Worm (Caenorhabditis elegans) whole organism, L2 larva: ENCODE results near the gene clec-140.
"Not testable (repeated sequence)": the region's sequence is repeated elsewhere in the genome, so short reads cannot be mapped to it uniquely, and the experiment has no call there.

Source experiments
- C34F6.9 ChIP-seq: fragments of 150-350 bp; optimal IDR thresholded peaks from 2 replicates; lab custom pipeline; 2014; ENCODE audit warnings: missing biosample characterization, missing genetic modification characterization
- F13H6.1 ChIP-seq: sonication (generic microtip); optimal IDR thresholded peaks from 2 replicates; lab custom pipeline; 2016; ENCODE audit warnings: missing genetic modification characterization, missing compliant biosample characterization
- Y55F3AM.14 ChIP-seq: fragments of 200-800 bp; sonication (Bioruptor generic); optimal IDR thresholded peaks from 2 replicates; lab custom pipeline; 2018; ENCODE audit warnings: mild to moderate bottlenecking, missing genetic modification characterization, missing compliant biosample characterization
- ZK546.5 ChIP-seq: sonication (generic microtip); optimal IDR thresholded peaks from 2 replicates; lab custom pipeline; 2017; ENCODE audit warnings: missing biosample characterization, missing genetic modification characterization
- aly-2 ChIP-seq: fragments of 150-350 bp; optimal IDR thresholded peaks from 2 replicates; lab custom pipeline; 2014; ENCODE audit warnings: missing biosample characterization, missing genetic modification characterization
- ama-1 ChIP-seq: fragments of 150-350 bp; optimal IDR thresholded peaks from 2 replicates; lab custom pipeline; 2018; ENCODE audit warnings: inconsistent platforms
- ceh-16 ChIP-seq: fragments of 150-350 bp; optimal IDR thresholded peaks from 2 replicates; lab custom pipeline; 2014; ENCODE audit warnings: missing biosample characterization, missing genetic modification characterization
- ceh-82 ChIP-seq: fragments of 150-350 bp; optimal IDR thresholded peaks from 2 replicates; lab custom pipeline; 2014; ENCODE audit warnings: missing biosample characterization, missing genetic modification characterization
- crh-2 ChIP-seq: sonication (generic microtip); optimal IDR thresholded peaks from 2 replicates; lab custom pipeline; 2017; ENCODE audit warnings: missing biosample characterization, missing genetic modification characterization
- dmd-4 ChIP-seq: sonication (generic microtip); optimal IDR thresholded peaks from 2 replicates; lab custom pipeline; 2017; ENCODE audit warnings: missing biosample characterization, missing genetic modification characterization
- egl-27 ChIP-seq: sonication (generic microtip); optimal IDR thresholded peaks from 3 replicates; lab custom pipeline; 2017; ENCODE audit warnings: missing biosample characterization, missing genetic modification reagents, missing genetic modification characterization
- elt-1 ChIP-seq: fragments of 150-350 bp; optimal IDR thresholded peaks from 2 replicates; lab custom pipeline; 2014; ENCODE audit warnings: missing biosample characterization, missing genetic modification characterization
- elt-3 ChIP-seq: sonication (generic microtip); optimal IDR thresholded peaks from 2 replicates; lab custom pipeline; 2017; ENCODE audit warnings: missing biosample characterization, missing genetic modification characterization
- fos-1 ChIP-seq: fragments of 150-350 bp; optimal IDR thresholded peaks from 2 replicates; lab custom pipeline; 2014; ENCODE audit warnings: missing biosample characterization, missing genetic modification characterization
- gmeb-1 ChIP-seq: fragments of 150-350 bp; optimal IDR thresholded peaks from 2 replicates; lab custom pipeline; 2014; ENCODE audit warnings: missing biosample characterization, missing genetic modification characterization
- lin-11 ChIP-seq: fragments of 150-350 bp; sonication (generic microtip); optimal IDR thresholded peaks from 2 replicates; lab custom pipeline; 2014; ENCODE audit warnings: missing biosample characterization, missing genetic modification characterization, inconsistent platforms, mixed read lengths
- lin-13 ChIP-seq: fragments of 150-350 bp; optimal IDR thresholded peaks from 2 replicates; lab custom pipeline; 2014; ENCODE audit warnings: missing biosample characterization, missing genetic modification reagents, missing genetic modification characterization
- lin-39 ChIP-seq: fragments of 150-350 bp; optimal IDR thresholded peaks from 2 replicates; lab custom pipeline; 2014; ENCODE audit warnings: missing biosample characterization, missing genetic modification reagents, missing genetic modification characterization
- lsy-2 ChIP-seq, 2 experiments: fragments of 150-350 bp in 1 of 2; sonication (generic microtip) in 1 of 2; optimal IDR thresholded peaks; 2 replicates each; lab custom pipeline; 2014 to 2017; ENCODE audit warnings: missing biosample characterization in 2 of 2, missing genetic modification characterization in 2 of 2
- mdl-1 ChIP-seq, 2 experiments: fragments of 150-350 bp in 1 of 2; sonication (generic microtip) in 1 of 2; optimal IDR thresholded peaks; 2 replicates each; lab custom pipeline; 2017; ENCODE audit warnings: missing biosample characterization in 2 of 2, missing genetic modification characterization in 2 of 2
- nhr-10 ChIP-seq: sonication (generic microtip); optimal IDR thresholded peaks from 2 replicates; lab custom pipeline; 2017; ENCODE audit warnings: missing biosample characterization, missing genetic modification characterization
- nhr-129 ChIP-seq: fragments of 150-350 bp; optimal IDR thresholded peaks from 2 replicates; lab custom pipeline; 2014; ENCODE audit warnings: missing biosample characterization, missing genetic modification characterization
- nhr-21 ChIP-seq: fragments of 150-350 bp; optimal IDR thresholded peaks from 2 replicates; lab custom pipeline; 2014; ENCODE audit warnings: missing biosample characterization, missing genetic modification characterization
- nhr-237 ChIP-seq: fragments of 150-350 bp; optimal IDR thresholded peaks from 2 replicates; lab custom pipeline; 2014; ENCODE audit warnings: missing biosample characterization, missing genetic modification characterization
- nhr-25 ChIP-seq: fragments of 150-350 bp; sonication (generic microtip); optimal IDR thresholded peaks from 3 replicates; lab custom pipeline; 2014; ENCODE audit warnings: missing biosample characterization, missing genetic modification characterization
- nhr-6 ChIP-seq: fragments of 150-350 bp; optimal IDR thresholded peaks from 2 replicates; lab custom pipeline; 2014; ENCODE audit warnings: missing biosample characterization, missing genetic modification characterization
- nhr-77 ChIP-seq: fragments of 150-350 bp; optimal IDR thresholded peaks from 2 replicates; lab custom pipeline; 2014; ENCODE audit warnings: missing biosample characterization, missing genetic modification characterization
- sem-4 ChIP-seq: fragments of 150-350 bp; optimal IDR thresholded peaks from 2 replicates; lab custom pipeline; 2014; ENCODE audit warnings: missing biosample characterization, missing genetic modification reagents, missing genetic modification characterization
- skn-1 ChIP-seq: sonication (generic microtip); optimal IDR thresholded peaks from 2 replicates; lab custom pipeline; 2017; ENCODE audit warnings: missing biosample characterization, missing genetic modification characterization
- sma-3 ChIP-seq: sonication (generic microtip); optimal IDR thresholded peaks from 2 replicates; lab custom pipeline; 2016; ENCODE audit warnings: missing genetic modification reagents, missing genetic modification characterization, missing compliant biosample characterization
- sma-9 ChIP-seq, 2 experiments: fragments of 150-350 bp in 1 of 2; sonication (generic microtip) in 1 of 2; optimal IDR thresholded peaks; 2 replicates each; lab custom pipeline; 2014 to 2016; ENCODE audit warnings: missing genetic modification characterization in 2 of 2, mild to moderate bottlenecking in 1 of 2, missing biosample characterization in 1 of 2, missing compliant biosample characterization in 1 of 2, missing genetic modification reagents in 1 of 2, moderate library complexity in 1 of 2
- snpc-4 ChIP-seq: fragments of 150-350 bp; optimal IDR thresholded peaks from 2 replicates; lab custom pipeline; 2014; ENCODE audit warnings: missing biosample characterization, missing genetic modification characterization
- unc-55 ChIP-seq: fragments of 150-350 bp; sonication (generic microtip); optimal IDR thresholded peaks from 3 replicates; lab custom pipeline; 2014; ENCODE audit warnings: missing biosample characterization, missing genetic modification reagents, missing genetic modification characterization
- zag-1 ChIP-seq: fragments of 150-350 bp; optimal IDR thresholded peaks from 2 replicates; lab custom pipeline; 2014; ENCODE audit warnings: missing biosample characterization, missing genetic modification characterization
- ztf-1 ChIP-seq: fragments of 200-800 bp; sonication (Bioruptor generic); conservative IDR thresholded peaks from 2 replicates; pipeline ENCODE4 v1.3.6; 2022; ENCODE audit warnings: missing genetic modification characterization, missing compliant biosample characterization
- ztf-11 ChIP-seq: sonication (generic microtip); optimal IDR thresholded peaks from 2 replicates; lab custom pipeline; 2017; ENCODE audit warnings: missing biosample characterization, missing genetic modification characterization

Gene clec-140

ce11 chrII:4701482-4702119 is 28.7 kb downstream of the clec-140 start, which contains the start of gene unc-85:
Gene unc-85 (plus strand): TSS chrII:4702069.
- peak; percentile 22 for TF ChIP-seq sma-9 (GFP tag; optimal IDR thresholded peaks at IDR 0.05; lab: Kevin White, UChicago)
- not testable (repeated sequence) for TF ChIP-seq sma-9 (tag; optimal IDR thresholded peaks at IDR 0.05; lab: Kevin White, UChicago)
- TF ChIP-seq nhr-25 (tag; lab: Kevin White, UChicago), result peak; percentile 69
- TF ChIP-seq lin-11 (tag; lab: Kevin White, UChicago), result peak; percentile 23
- peak; percentile 66 to 89 for TF ChIP-seq lsy-2 (tag; optimal IDR thresholded peaks at IDR 0.05; lab: Kevin White, UChicago)
- peak; percentile 78 for TF ChIP-seq sma-3 (GFP tag; lab: Kevin White, UChicago)
- peak; percentile 65 for TF ChIP-seq lin-13 (GFP tag; lab: Kevin White, UChicago)
- peak; percentile 71 for TF ChIP-seq nhr-129 (tag; lab: Kevin White, UChicago)
- TF ChIP-seq C34F6.9 (tag; lab: Kevin White, UChicago), result peak; percentile 62
- TF ChIP-seq F13H6.1 (tag; lab: Kevin White, UChicago), result peak; percentile 80
- TF ChIP-seq unc-55 (GFP tag; lab: Kevin White, UChicago), result peak; percentile 69
- peak; percentile 22 for TF ChIP-seq nhr-6 (tag; lab: Kevin White, UChicago)
- TF ChIP-seq crh-2, result peak; percentile 73
- TF ChIP-seq gmeb-1, result peak; percentile 58
- TF ChIP-seq nhr-21 (tag; lab: Kevin White, UChicago), result peak; percentile 17
- TF ChIP-seq mdl-1 (tag; optimal IDR thresholded peaks at IDR 0.05; lab: Kevin White, UChicago), result peak in 1 of 2 experiments; percentile 44

DNA sequence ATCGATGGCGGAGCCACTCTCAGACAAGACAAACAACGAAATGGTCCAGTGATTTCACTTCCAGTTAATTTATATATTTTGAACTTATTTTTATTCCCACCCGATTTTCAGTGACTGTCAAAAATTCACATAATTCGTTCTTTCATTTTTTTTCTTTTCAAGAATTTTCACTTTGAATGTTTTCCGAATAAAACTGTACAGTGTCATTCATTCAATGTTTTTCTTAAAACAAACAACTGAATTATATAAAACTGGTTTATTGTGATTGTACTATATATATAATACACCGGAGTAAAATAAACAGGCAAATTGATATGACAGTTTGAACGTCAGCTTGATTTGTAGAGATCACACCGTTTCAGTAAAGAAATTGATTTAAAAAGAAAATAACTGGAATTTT is 30.2 kb downstream of the clec-140 start:
- TF ChIP-seq ceh-16 (tag; lab: Kevin White, UChicago), result no peak
- TF ChIP-seq ztf-1 (GFP tag; lab: Robert Waterston, UW), result no peak
- no peak for TF ChIP-seq sem-4 (tag; lab: Kevin White, UChicago)
- TF ChIP-seq zag-1 (tag; lab: Kevin White, UChicago), result no peak
- no peak for TF ChIP-seq aly-2 (tag; lab: Kevin White, UChicago)
- no peak for TF ChIP-seq unc-55 (GFP tag; lab: Kevin White, UChicago)
- no peak for TF ChIP-seq elt-1 (tag; lab: Kevin White, UChicago)
- TF ChIP-seq nhr-10 (tag; lab: Kevin White, UChicago), result no peak
- no peak for TF ChIP-seq mdl-1 (tag; optimal IDR thresholded peaks at IDR 0.05; lab: Kevin White, UChicago)

DNA sequence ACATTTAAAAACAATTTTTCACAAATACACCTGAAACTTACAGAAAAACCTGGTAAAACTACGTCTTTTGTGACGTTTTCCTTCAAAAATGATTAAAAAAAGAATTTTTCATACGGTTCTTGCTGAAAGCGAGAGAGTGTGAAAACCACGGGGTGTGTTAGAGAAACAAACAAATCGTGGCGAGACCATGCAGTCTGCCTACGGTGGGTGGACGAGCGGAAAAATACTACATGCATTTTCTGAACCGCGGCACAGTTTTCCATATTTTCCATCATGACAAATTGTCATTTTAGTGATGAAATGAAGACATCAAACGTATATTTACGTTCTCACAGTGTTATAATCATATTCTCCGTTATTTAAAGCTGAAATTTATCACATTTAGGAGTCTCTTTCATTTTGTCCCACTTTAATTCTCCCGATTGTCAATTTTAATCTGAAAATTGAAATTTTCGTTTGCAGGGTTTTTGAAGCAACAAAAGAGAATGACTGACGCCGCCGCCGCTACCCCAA is 33.6 kb downstream of the clec-140 start, which contains the start of the genes F10G7.9 and tsn-1:
TSS of gene F10G7.9 (minus strand) at position 127 of the 513 bp plus-strand sequence.
TSS of gene tsn-1 (plus strand) at position 463 of the 513 bp plus-strand sequence.
- TF ChIP-seq lsy-2 (tag; optimal IDR thresholded peaks at IDR 0.05; lab: Kevin White, UChicago), result peak; percentile 86 to 97
- TF ChIP-seq nhr-10 (tag; lab: Kevin White, UChicago), result no peak
- no peak for TF ChIP-seq ztf-1 (GFP tag; lab: Robert Waterston, UW)
- TF ChIP-seq ztf-11 (tag; lab: Kevin White, UChicago), result no peak
- TF ChIP-seq zag-1 (tag; lab: Kevin White, UChicago), result no peak
- TF ChIP-seq snpc-4 (tag; lab: Kevin White, UChicago), result no peak
- peak; percentile 47 for TF ChIP-seq sma-3 (GFP tag; lab: Kevin White, UChicago)
- peak; percentile 25 for TF ChIP-seq ama-1 (lab: Kevin White, UChicago)
- peak; percentile 23 for TF ChIP-seq egl-27 (tag; lab: Kevin White, UChicago)
- peak; percentile 41 for TF ChIP-seq nhr-25 (tag; lab: Kevin White, UChicago)
- peak; percentile 29 for TF ChIP-seq nhr-129 (tag; lab: Kevin White, UChicago)
- TF ChIP-seq crh-2, result peak; percentile 52
- peak; percentile 45 for TF ChIP-seq lin-11 (tag; lab: Kevin White, UChicago)
- no peak for TF ChIP-seq ceh-82 (tag; lab: Kevin White, UChicago)
- TF ChIP-seq dmd-4, result no peak
- TF ChIP-seq elt-3, result no peak
- no peak for TF ChIP-seq skn-1
- peak; percentile 35 for TF ChIP-seq F13H6.1 (tag; lab: Kevin White, UChicago)
- no peak for TF ChIP-seq aly-2 (tag; lab: Kevin White, UChicago)
- TF ChIP-seq lin-13 (GFP tag; lab: Kevin White, UChicago), result no peak
- peak; percentile 82 for TF ChIP-seq C34F6.9 (tag; lab: Kevin White, UChicago)
- peak; percentile 7 for TF ChIP-seq nhr-21 (tag; lab: Kevin White, UChicago)
- TF ChIP-seq sma-9 (GFP tag; optimal IDR thresholded peaks at IDR 0.05; lab: Kevin White, UChicago), result peak; percentile 22
- TF ChIP-seq sma-9 (tag; optimal IDR thresholded peaks at IDR 0.05; lab: Kevin White, UChicago), result no peak
- peak; percentile 67 for TF ChIP-seq unc-55 (GFP tag; lab: Kevin White, UChicago)
- no peak for TF ChIP-seq Y55F3AM.14 (GFP tag; lab: Kevin White, UChicago)
- peak; percentile 69 for TF ChIP-seq gmeb-1
- TF ChIP-seq fos-1 (tag; lab: Kevin White, UChicago), result peak; percentile 69
- TF ChIP-seq lin-39, result no peak
- TF ChIP-seq ceh-16 (tag; lab: Kevin White, UChicago), result no peak
- no peak for TF ChIP-seq nhr-77 (tag; lab: Kevin White, UChicago)
- TF ChIP-seq sem-4 (tag; lab: Kevin White, UChicago), result no peak
- TF ChIP-seq ZK546.5 (tag; lab: Kevin White, UChicago), result no peak
- TF ChIP-seq nhr-237 (tag; lab: Kevin White, UChicago), result no peak
